Fruit fly (Drosophila melanogaster) whole organism, embryonic: Measurements from ENCODE around the gene comm.

Experiments used
- Blimp-1 ChIP-seq: fragments of 200-800 bp; sonication (Bioruptor generic); optimal IDR thresholded peaks from 3 replicates; lab custom pipeline; 2018; ENCODE audit warnings: missing biosample characterization, missing genetic modification characterization, mild to moderate bottlenecking, moderate library complexity, missing genetic modification reagents
- CG10543 ChIP-seq: fragments of 200-800 bp; sonication (Bioruptor generic); optimal IDR thresholded peaks from 3 replicates; lab custom pipeline; 2017; ENCODE audit warnings: missing biosample characterization, mild to moderate bottlenecking, missing genetic modification characterization, moderate library complexity
- CG11085 ChIP-seq: fragments of 200-800 bp; sonication (Bioruptor generic); IDR thresholded peaks from 2 replicates; pipeline ENCODE4 v1.3.6; 2022; ENCODE audit warnings: missing biosample characterization, missing genetic modification characterization
- CG12391 ChIP-seq: fragments of 200-800 bp; sonication (Bioruptor generic); optimal IDR thresholded peaks from 3 replicates; lab custom pipeline; 2018; ENCODE audit warnings: missing biosample characterization, mild to moderate bottlenecking, missing genetic modification characterization, moderate library complexity
- CG12769 ChIP-seq: fragments of 200-800 bp; sonication (Bioruptor generic); optimal IDR thresholded peaks from 2 replicates; lab custom pipeline; 2019; ENCODE audit warnings: missing biosample characterization, mild to moderate bottlenecking, missing genetic modification characterization, moderate library complexity
- CG13287 ChIP-seq: fragments of 200-800 bp; sonication (Bioruptor generic); IDR thresholded peaks from 2 replicates; pipeline ENCODE4 v1.3.6; 2022; ENCODE audit warnings: missing biosample characterization, missing genetic modification characterization; ENCODE audit not compliant: partially characterized antibody
- CG14441 ChIP-seq: fragments of 200-800 bp; sonication (Bioruptor generic); IDR thresholded peaks from 2 replicates; pipeline ENCODE4 v1.3.6; 2022; ENCODE audit warnings: missing biosample characterization, missing genetic modification characterization
- CG1647 ChIP-seq: fragments of 200-800 bp; sonication (Bioruptor generic); optimal IDR thresholded peaks from 3 replicates; lab custom pipeline; 2016; ENCODE audit warnings: missing biosample characterization, missing genetic modification characterization
- CG2678 ChIP-seq: fragments of 200-800 bp; sonication (Bioruptor generic); optimal IDR thresholded peaks from 3 replicates; lab custom pipeline; 2019; ENCODE audit warnings: missing biosample characterization, mild to moderate bottlenecking, missing genetic modification characterization, moderate library complexity
- CG3407 ChIP-seq: fragments of 200-800 bp; sonication (Bioruptor generic); optimal IDR thresholded peaks from 2 replicates; lab custom pipeline; 2018; ENCODE audit warnings: missing biosample characterization, mild to moderate bottlenecking, missing genetic modification characterization
- CG42726 ChIP-seq: fragments of 200-800 bp; sonication (Bioruptor generic); IDR thresholded peaks from 2 replicates; pipeline ENCODE4 v1.3.6; 2022; ENCODE audit warnings: missing biosample characterization, missing genetic modification characterization; ENCODE audit not compliant: partially characterized antibody
- CG6654 ChIP-seq: fragments of 200-800 bp; sonication (Bioruptor generic); optimal IDR thresholded peaks from 2 replicates; lab custom pipeline; 2017; ENCODE audit warnings: missing biosample characterization, mild to moderate bottlenecking, missing genetic modification characterization
- CG8290 ChIP-seq, 3 experiments: fragments of 200-800 bp; sonication (Bioruptor generic); optimal IDR thresholded peaks; 2 replicates each; lab custom pipeline; 2016 to 2019; ENCODE audit warnings: missing biosample characterization in 3 of 3, missing genetic modification characterization in 3 of 3, mild to moderate bottlenecking in 2 of 3, moderate library complexity in 1 of 3
- Dbx ChIP-seq: fragments of 200-800 bp; sonication (Bioruptor generic); IDR thresholded peaks from 3 replicates; pipeline ENCODE4 v1.3.6; 2022; ENCODE audit warnings: missing biosample characterization, missing genetic modification characterization
- Deaf1 ChIP-seq: fragments of 200-800 bp; optimal IDR thresholded peaks from 3 replicates; lab custom pipeline; 2019; ENCODE audit warnings: missing biosample characterization, mild to moderate bottlenecking, missing genetic modification characterization, moderate library complexity
- Drgx ChIP-seq: fragments of 200-800 bp; sonication (Bioruptor generic); IDR thresholded peaks from 2 replicates; pipeline ENCODE4 v1.3.6; 2022; ENCODE audit warnings: missing biosample characterization, missing genetic modification characterization
- Ets65A ChIP-seq: fragments of 200-800 bp; sonication (Bioruptor generic); peaks from one replicate; lab custom pipeline; 2016; ENCODE audit warnings: missing biosample characterization, missing genetic modification characterization
- Ets97D ChIP-seq: fragments of 200-800 bp; sonication (Bioruptor generic); optimal IDR thresholded peaks from 3 replicates; lab custom pipeline; 2016; ENCODE audit warnings: missing biosample characterization, missing genetic modification characterization
- HLHmδ ChIP-seq: fragments of 200-800 bp; sonication (Bioruptor generic); optimal IDR thresholded peaks from 2 replicates; lab custom pipeline; 2018; ENCODE audit warnings: missing biosample characterization, mild to moderate bottlenecking, missing genetic modification characterization, moderate library complexity
- Hmr ChIP-seq: fragments of 200-800 bp; sonication (Bioruptor generic); optimal IDR thresholded peaks from 3 replicates; lab custom pipeline; 2017; ENCODE audit warnings: mild to moderate bottlenecking, missing biosample characterization, missing genetic modification reagents, missing genetic modification characterization
- MBD-R2 ChIP-seq: fragments of 200-800 bp; sonication (Bioruptor generic); IDR thresholded peaks from 2 replicates; pipeline ENCODE4 v1.3.6; 2022; ENCODE audit warnings: missing biosample characterization, missing genetic modification characterization
- Mad ChIP-seq: fragments of 200-800 bp; sonication (Bioruptor generic); optimal IDR thresholded peaks from 2 replicates; lab custom pipeline; 2016; ENCODE audit warnings: missing biosample characterization, missing genetic modification characterization
- Mrtf ChIP-seq: fragments of 200-800 bp; sonication (Bioruptor generic); IDR thresholded peaks from 3 replicates; pipeline ENCODE4 v1.3.6; 2022; ENCODE audit warnings: missing biosample characterization, missing genetic modification characterization
- Nf-YB ChIP-seq: fragments of 200-800 bp; sonication (Bioruptor generic); optimal IDR thresholded peaks from 3 replicates; lab custom pipeline; 2019; ENCODE audit warnings: missing biosample characterization, mild to moderate bottlenecking, missing genetic modification characterization, moderate library complexity
- Opbp ChIP-seq: fragments of 200-800 bp; sonication (Bioruptor generic); IDR thresholded peaks from 3 replicates; pipeline ENCODE4 v1.3.6; 2022; ENCODE audit warnings: missing biosample characterization, missing genetic modification characterization; ENCODE audit not compliant: partially characterized antibody
- Poxn ChIP-seq: fragments of 200-800 bp; sonication (Bioruptor generic); IDR thresholded peaks from 2 replicates; pipeline ENCODE4 v1.3.6; 2022; ENCODE audit warnings: missing biosample characterization, missing genetic modification characterization
- Taf1 ChIP-seq: fragments of 200-800 bp; sonication (Bioruptor generic); IDR thresholded peaks from 2 replicates; pipeline ENCODE4 v1.3.6; 2022; ENCODE audit warnings: missing biosample characterization, missing genetic modification characterization
- aop ChIP-seq: fragments of 200-800 bp; sonication (Bioruptor generic); IDR thresholded peaks from 2 replicates; pipeline ENCODE4 v1.3.6; 2022; ENCODE audit warnings: missing biosample characterization, missing genetic modification characterization
- ase ChIP-seq: fragments of 200-800 bp; sonication (Bioruptor generic); IDR thresholded peaks from 3 replicates; pipeline ENCODE4 v1.3.6; 2022; ENCODE audit warnings: missing biosample characterization, missing genetic modification characterization
- ash1 ChIP-seq: fragments of 200-800 bp; sonication (Bioruptor generic); optimal IDR thresholded peaks from 2 replicates; lab custom pipeline; 2018; ENCODE audit warnings: missing biosample characterization, mild to moderate bottlenecking, missing genetic modification characterization
- chm ChIP-seq: fragments of 200-800 bp; sonication (Bioruptor generic); IDR thresholded peaks from 2 replicates; pipeline ENCODE4 v1.3.6; 2022; ENCODE audit warnings: missing biosample characterization, missing genetic modification characterization
- chn ChIP-seq: fragments of 200-800 bp; sonication (Bioruptor generic); optimal IDR thresholded peaks from 2 replicates; lab custom pipeline; 2016; ENCODE audit warnings: missing biosample characterization, missing genetic modification characterization
- ci ChIP-seq: fragments of 200-800 bp; sonication (Bioruptor generic); IDR thresholded peaks from 3 replicates; pipeline ENCODE4 v1.3.6; 2022; ENCODE audit warnings: missing biosample characterization, missing genetic modification characterization
- cwo ChIP-seq: fragments of 200-800 bp; sonication (Bioruptor generic); optimal IDR thresholded peaks from 3 replicates; lab custom pipeline; 2017; ENCODE audit warnings: missing biosample characterization, missing genetic modification characterization, mild to moderate bottlenecking, moderate library complexity, missing genetic modification reagents
- esg ChIP-seq: fragments of 200-800 bp; sonication (Bioruptor generic); conservative IDR thresholded peaks from 2 replicates; pipeline ENCODE4 v1.3.6; 2022; ENCODE audit warnings: missing biosample characterization, missing genetic modification characterization
- grn ChIP-seq: fragments of 200-800 bp; sonication (Bioruptor generic); optimal IDR thresholded peaks from 3 replicates; lab custom pipeline; 2017; ENCODE audit warnings: missing biosample characterization, missing genetic modification characterization
- hkb ChIP-seq, 2 experiments: fragments of 200-800 bp in 1 of 2; fragments of >200 bp in 1 of 2; sonication (Bioruptor generic) in 1 of 2; IDR thresholded peaks in 1 of 2; optimal IDR thresholded peaks in 1 of 2; 2 replicates each; pipeline versions ENCODE4 v1.3.6 to Lab custom; 2017 to 2022; ENCODE audit warnings: missing biosample characterization in 1 of 2, missing genetic modification characterization in 1 of 2
- nerfin-2 ChIP-seq: fragments of 200-800 bp; sonication (Bioruptor generic); IDR thresholded peaks from 2 replicates; pipeline ENCODE4 v1.3.6; 2022; ENCODE audit warnings: missing biosample characterization, missing genetic modification characterization; ENCODE audit not compliant: partially characterized antibody
- nmo ChIP-seq: fragments of 200-800 bp; sonication (Bioruptor generic); optimal IDR thresholded peaks from 2 replicates; lab custom pipeline; 2018; ENCODE audit warnings: missing biosample characterization, mild to moderate bottlenecking, missing genetic modification characterization, moderate library complexity
- otp ChIP-seq: fragments of 200-800 bp; sonication (Bioruptor generic); IDR thresholded peaks from 3 replicates; pipeline ENCODE4, ENCODE4 v1.3.6; 2022; ENCODE audit warnings: missing biosample characterization, missing genetic modification characterization
- pfk ChIP-seq: fragments of 200-800 bp; sonication (Bioruptor generic); optimal IDR thresholded peaks from 2 replicates; lab custom pipeline; 2018; ENCODE audit warnings: missing biosample characterization, mild to moderate bottlenecking, missing genetic modification characterization, moderate library complexity
- phol ChIP-seq: fragments of 200-800 bp; sonication (Bioruptor generic); optimal IDR thresholded peaks from 3 replicates; lab custom pipeline; 2018; ENCODE audit warnings: missing biosample characterization, mild to moderate bottlenecking, missing genetic modification characterization, moderate library complexity
- sens-2 ChIP-seq: fragments of 200-800 bp; sonication (Bioruptor generic); IDR thresholded peaks from 2 replicates; pipeline ENCODE4 v1.3.6; 2022; ENCODE audit warnings: missing biosample characterization, missing genetic modification characterization
- tgo ChIP-seq: fragments of 200-800 bp; sonication (Bioruptor generic); IDR thresholded peaks from 3 replicates; pipeline ENCODE4 v1.3.6; 2022; ENCODE audit warnings: missing biosample characterization, missing genetic modification characterization
- toy ChIP-seq: fragments of 200-800 bp; sonication (Bioruptor generic); IDR thresholded peaks from 2 replicates; pipeline ENCODE4 v1.3.6; 2022; ENCODE audit warnings: missing biosample characterization, missing genetic modification characterization
- tup ChIP-seq: fragments of 200-800 bp; sonication (Bioruptor generic); optimal IDR thresholded peaks from 2 replicates; lab custom pipeline; 2016; ENCODE audit warnings: missing biosample characterization, mild to moderate bottlenecking, missing genetic modification characterization, moderate library complexity
- z ChIP-seq: fragments of 200-800 bp; sonication (Bioruptor generic); IDR thresholded peaks from 3 replicates; pipeline ENCODE4 v1.3.6; 2022; ENCODE audit warnings: missing biosample characterization, missing genetic modification characterization
- zen2 ChIP-seq: fragments of 200-800 bp; sonication (Bioruptor generic); IDR thresholded peaks from 3 replicates; pipeline ENCODE4 v1.3.6; 2022; ENCODE audit warnings: missing biosample characterization, missing genetic modification characterization; ENCODE audit not compliant: partially characterized antibody

Gene comm

dm6 chr3L:15699626-15700337 is 28.4 kb downstream of the comm start, which contains the start of gene comm2 (continued):
- no peak for TF ChIP-seq toy (GFP tag; lab: Robert Waterston, UW)
- no peak for TF ChIP-seq MBD-R2 (GFP tag; lab: Robert Waterston, UW)
- no peak for TF ChIP-seq CG11085 (GFP tag; lab: Robert Waterston, UW)
- TF ChIP-seq Dbx, result 0 out of 3 replicates have a peak, but pooled peaks have one; percentile 20
- TF ChIP-seq Hmr (GFP tag; lab: Kevin White, UChicago), result no peak
- TF ChIP-seq CG13287 (GFP tag; lab: Robert Waterston, UW), result peak; percentile 45; the same call in 1 of the 2 replicates
- TF ChIP-seq chm (GFP tag; lab: Robert Waterston, UW), result peak; percentile 88
- no peak for TF ChIP-seq tup (GFP tag; lab: Kevin White, UChicago)
- peak; percentile 55; the same call in 1 of the 3 replicates for TF ChIP-seq ci (GFP tag; lab: Robert Waterston, UW)
- peak; percentile 60; the same call in 1 of the 2 replicates for TF ChIP-seq CG42726 (GFP tag; lab: Robert Waterston, UW)
- peak; percentile 94 for TF ChIP-seq CG12769 (tag; lab: Kevin White, UChicago)
- TF ChIP-seq Taf1 (GFP tag; lab: Robert Waterston, UW), result no peak
- no peak for TF ChIP-seq phol (tag; lab: Kevin White, UChicago)
- no peak for TF ChIP-seq Ets65A
- TF ChIP-seq pfk (GFP tag; lab: Kevin White, UChicago), result peak; percentile 50
- TF ChIP-seq grn (GFP tag; lab: Kevin White, UChicago), result peak; percentile 91
- TF ChIP-seq CG1647 (GFP tag; lab: Kevin White, UChicago), result no peak
- TF ChIP-seq ase (GFP tag; lab: Robert Waterston, UW), result no peak
- TF ChIP-seq nerfin-2 (GFP tag; lab: Robert Waterston, UW), result 0 out of 2 replicates have a peak, but pooled peaks have one; percentile 20
- peak; percentile 99 for TF ChIP-seq z (GFP tag; lab: Robert Waterston, UW)
- no peak for TF ChIP-seq CG12391
- TF ChIP-seq aop (GFP tag; lab: Robert Waterston, UW), result peak; percentile 19; the same call in 1 of the 2 replicates
- TF ChIP-seq CG14441 (GFP tag; lab: Robert Waterston, UW), result no peak
- TF ChIP-seq sens-2, result no peak
- no peak for TF ChIP-seq tgo (GFP tag; lab: Robert Waterston, UW)
- TF ChIP-seq Nf-YB (GFP tag; lab: Kevin White, UChicago), result no peak
- peak; percentile 63 for TF ChIP-seq zen2 (GFP tag; lab: Robert Waterston, UW)
- no peak for TF ChIP-seq esg (GFP tag; lab: Robert Waterston, UW)
- no peak for TF ChIP-seq cwo (GFP tag; lab: Kevin White, UChicago)
- peak; percentile 96 for TF ChIP-seq Deaf1 (tag; lab: Kevin White, UChicago)
- TF ChIP-seq CG10543 (GFP tag; lab: Kevin White, UChicago), result no peak
- 0 out of 2 replicates have a peak, but pooled peaks have one; percentile 29 for TF ChIP-seq Drgx (GFP tag; lab: Robert Waterston, UW)
- TF ChIP-seq HLHmδ (GFP tag; lab: Kevin White, UChicago), result peak; percentile 73
- no peak for TF ChIP-seq hkb (optimal IDR thresholded peaks at IDR 0.05; lab: Kevin White, UChicago)
- TF ChIP-seq hkb (GFP tag; IDR thresholded peaks at IDR 0.05; lab: Robert Waterston, UW), result 0 out of 2 replicates have a peak, but pooled peaks have one; percentile 14
- peak; percentile 69; the same call in 2 of the 3 replicates for TF ChIP-seq Opbp (GFP tag; lab: Robert Waterston, UW)
- TF ChIP-seq Blimp-1 (GFP tag; lab: Kevin White, UChicago), result peak; percentile 84
- 0 out of 3 replicates have a peak, but pooled peaks have one; percentile 50 for TF ChIP-seq otp (GFP tag; lab: Robert Waterston, UW)
- TF ChIP-seq Ets97D (GFP tag; lab: Kevin White, UChicago), result no peak
- TF ChIP-seq Mrtf (GFP tag; lab: Robert Waterston, UW), result no peak
- peak; percentile 8 for TF ChIP-seq CG2678 (tag; lab: Kevin White, UChicago)
- TF ChIP-seq CG3407 (GFP tag; lab: Kevin White, UChicago), result no peak
- TF ChIP-seq ash1 (GFP tag; lab: Kevin White, UChicago), result peak; percentile 23
- TF ChIP-seq Mad (GFP tag; lab: Kevin White, UChicago), result peak; percentile 14
- TF ChIP-seq chn (GFP tag; lab: Kevin White, UChicago), result no peak
- TF ChIP-seq CG8290 (GFP tag; optimal IDR thresholded peaks at IDR 0.05; lab: Kevin White, UChicago), result no peak
- peak in 1 of 2 experiments; percentile 19 for TF ChIP-seq CG8290 (tag; optimal IDR thresholded peaks at IDR 0.05; lab: Kevin White, UChicago)
- no peak for TF ChIP-seq CG6654
- TF ChIP-seq nmo (GFP tag; lab: Kevin White, UChicago), result no peak
- TF ChIP-seq Poxn (GFP tag; lab: Robert Waterston, UW), result no peak
